Fruit fly (Drosophila melanogaster) Kc167 (cell line): ENCODE data around the gene Hel89B.

ENCODE experiments used
- Myc ChIP-seq: fragments of >200 bp; optimal IDR thresholded peaks from 2 replicates; lab custom pipeline; 2017; ENCODE audit warnings: missing external identifiers
- Sin3A ChIP-seq: fragments of >200 bp; optimal IDR thresholded peaks from 2 replicates; lab custom pipeline; 2018; ENCODE audit warnings: missing external identifiers
- h ChIP-seq: fragments of >200 bp; optimal IDR thresholded peaks from 3 replicates; lab custom pipeline; 2018; ENCODE audit warnings: missing external identifiers
- insv ChIP-seq: fragments of >200 bp; optimal IDR thresholded peaks from 3 replicates; lab custom pipeline; 2018; ENCODE audit warnings: missing external identifiers
- psq ChIP-seq: fragments of >200 bp; optimal IDR thresholded peaks from 2 replicates; lab custom pipeline; 2017; ENCODE audit warnings: missing external identifiers
- ttk ChIP-seq: sonication (Bioruptor generic); optimal IDR thresholded peaks from 2 replicates; lab custom pipeline; 2017; ENCODE audit warnings: missing external identifiers

Hel89B gene

DNA sequence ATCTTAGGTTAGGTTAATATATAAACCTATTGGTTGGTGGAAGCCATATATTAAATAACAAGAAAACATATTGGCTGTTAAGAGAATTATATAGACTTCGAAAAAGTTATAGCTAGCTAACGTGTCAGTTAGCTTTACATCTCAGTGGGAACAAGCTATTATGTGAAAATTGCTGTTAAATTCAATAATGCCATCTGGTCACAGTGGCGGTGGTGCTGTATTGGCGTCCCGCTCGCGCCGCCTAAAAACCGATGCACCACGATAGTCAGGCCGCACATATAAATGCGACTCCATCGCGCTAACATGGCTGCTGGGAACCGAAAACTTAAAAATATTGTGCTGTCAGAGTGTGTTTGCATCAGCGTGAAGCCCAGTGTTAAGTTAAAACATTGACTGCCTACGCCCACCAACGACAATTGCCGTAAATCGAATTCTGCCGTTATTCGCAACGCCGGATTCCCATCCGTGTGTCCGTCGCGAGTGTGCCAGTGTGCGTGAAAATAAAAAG, at the start of gene Hel89B:
TSS of gene Hel89B (plus strand) at position 320 of the 508 bp plus-strand sequence.
- no peak for TF ChIP-seq insv (lab: Kevin White, UChicago)
- TF ChIP-seq psq (lab: Kevin White, UChicago) = no peak
- TF ChIP-seq ttk (lab: Kevin White, UChicago) = no peak
- no peak for TF ChIP-seq Sin3A
- TF ChIP-seq Myc (lab: Kevin White, UChicago) = no peak
- TF ChIP-seq h = no peak

dm6 chr3R:15925329-15925728, 47.8 kb upstream of the Hel89B start, which contains the start of gene CG34276:
Gene CG34276 (plus strand): TSS chr3R:15925629.
- TF ChIP-seq h (no peak), psq (lab: Kevin White, UChicago) (no peak), Sin3A (no peak)

DNA sequence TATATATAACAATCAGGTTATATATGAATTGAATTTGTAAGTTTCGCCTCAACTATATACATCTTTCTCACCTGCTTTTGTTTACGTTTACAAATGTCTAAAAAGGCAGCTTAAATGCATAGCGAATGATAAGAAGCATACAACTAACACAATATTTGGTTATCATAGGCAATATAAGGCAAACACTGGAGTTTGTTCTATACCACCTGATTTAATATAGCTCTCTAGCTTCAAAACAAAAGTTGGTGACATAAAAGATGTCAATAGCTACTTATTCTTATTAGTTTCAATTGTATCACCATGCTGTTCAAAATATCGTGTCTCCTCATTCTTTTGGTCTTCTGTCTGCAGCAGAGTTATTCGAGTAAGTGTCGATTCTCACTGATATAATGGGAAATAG, 47.2 kb upstream of the Hel89B start:
- TF ChIP-seq ttk (lab: Kevin White, UChicago) = no peak
- TF ChIP-seq insv (lab: Kevin White, UChicago) = no peak
- TF ChIP-seq Sin3A = no peak
- TF ChIP-seq psq (lab: Kevin White, UChicago) = no peak
- no peak for TF ChIP-seq Myc (lab: Kevin White, UChicago)
- TF ChIP-seq h = no peak

dm6 chr3R:15927172-15927571, 45.9 kb upstream of the Hel89B start:
- TF ChIP-seq insv (lab: Kevin White, UChicago) = no peak
- TF ChIP-seq Sin3A = no peak
- no peak for TF ChIP-seq Myc (lab: Kevin White, UChicago)
- no peak for TF ChIP-seq psq (lab: Kevin White, UChicago)
- TF ChIP-seq ttk (lab: Kevin White, UChicago) = no peak
- TF ChIP-seq h = no peak

DNA sequence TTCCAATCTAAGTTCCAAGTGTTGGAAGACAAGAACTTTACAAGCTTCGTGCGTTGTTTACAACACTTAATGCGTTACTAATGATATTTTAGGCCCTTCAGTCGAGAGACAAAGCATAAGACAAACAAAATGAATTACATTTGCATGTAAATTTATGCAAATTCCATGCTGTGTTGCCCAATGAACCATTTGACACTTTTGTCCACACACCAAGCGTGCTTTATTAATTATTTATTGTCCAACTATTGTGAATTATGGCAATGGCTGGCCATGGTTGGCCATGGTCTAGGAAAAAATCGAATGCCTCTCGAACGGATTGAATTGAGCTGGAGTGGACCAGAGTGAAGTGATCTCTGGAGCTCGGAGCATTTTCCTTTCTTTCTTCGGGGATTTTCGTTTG, 45.0 kb upstream of the Hel89B start:
- no peak for TF ChIP-seq h
- no peak for TF ChIP-seq ttk (lab: Kevin White, UChicago)
- no peak for TF ChIP-seq insv (lab: Kevin White, UChicago)
- TF ChIP-seq Sin3A = no peak
- no peak for TF ChIP-seq Myc (lab: Kevin White, UChicago)
- no peak for TF ChIP-seq psq (lab: Kevin White, UChicago)

dm6 chr3R:15930050-15930449, 43.0 kb upstream of the Hel89B start:
- TF ChIP-seq psq (lab: Kevin White, UChicago) (no peak), h (no peak), Sin3A (no peak), insv (lab: Kevin White, UChicago) (no peak), ttk (lab: Kevin White, UChicago) (no peak), Myc (lab: Kevin White, UChicago) (no peak)

DNA sequence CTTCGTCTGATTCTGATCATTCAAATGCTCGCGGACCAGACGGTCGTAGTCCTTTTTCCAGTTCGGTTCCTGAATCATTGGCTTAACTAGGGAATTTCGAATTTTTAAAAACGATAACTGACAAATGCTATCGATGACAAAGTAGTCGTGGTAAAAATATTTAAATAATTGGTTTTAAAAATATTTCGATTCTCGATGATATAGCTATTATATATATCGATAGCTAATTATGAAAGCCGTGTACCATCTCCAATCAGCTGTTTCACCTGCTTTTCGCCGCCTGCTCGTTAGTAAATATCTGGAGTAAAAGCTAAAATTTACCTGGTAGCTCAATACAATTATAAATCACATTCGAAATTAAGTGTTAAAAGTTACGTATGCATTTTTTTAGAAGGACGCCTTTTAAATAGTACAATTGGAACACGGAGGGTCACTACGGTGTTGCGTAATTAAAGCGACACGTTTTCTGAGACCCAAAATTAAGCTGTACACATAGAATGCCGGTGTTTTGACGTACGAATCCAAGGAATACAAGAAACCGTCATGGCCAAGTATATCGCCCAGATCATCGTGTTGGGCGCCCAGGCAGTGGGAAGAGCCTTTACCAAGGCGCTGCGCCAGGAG, 39.4 kb upstream of the Hel89B start, which contains the start of the genes CG5478 and blp:
TSS of gene CG5478 (minus strand) at position 126 of the 624 bp plus-strand sequence.
TSS of gene blp (plus strand) at position 239 of the 624 bp plus-strand sequence.
- TF ChIP-seq h (no peak), insv (lab: Kevin White, UChicago) (no peak), psq (lab: Kevin White, UChicago) (no peak), Sin3A (no peak), Myc (lab: Kevin White, UChicago) (no peak), ttk (lab: Kevin White, UChicago) (no peak)

DNA sequence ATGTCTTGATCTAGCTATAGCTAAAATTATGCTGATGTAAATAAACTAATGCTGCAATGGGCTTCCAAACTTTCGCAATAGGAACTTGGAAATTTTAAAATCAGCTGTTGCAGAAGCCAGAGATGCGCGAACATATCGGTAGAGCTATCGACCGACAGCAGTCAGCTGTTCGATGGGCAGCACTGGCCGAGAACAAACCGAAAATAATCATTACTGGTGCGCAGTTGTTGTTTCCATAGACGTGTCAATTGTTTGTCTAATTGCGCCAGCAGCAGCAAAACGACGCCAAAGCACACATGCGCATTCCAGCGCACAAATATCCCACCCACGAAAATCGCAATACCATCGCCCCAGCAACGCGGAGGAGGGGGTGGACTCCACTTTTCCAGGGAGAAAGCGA, 38.1 kb upstream of the Hel89B start, which contains the start of gene Sap47:
TSS of gene Sap47 (plus strand) at position 149 of the 400 bp plus-strand sequence.
- TF ChIP-seq psq (lab: Kevin White, UChicago) (no peak), ttk (lab: Kevin White, UChicago) (no peak), h (no peak), insv (lab: Kevin White, UChicago) (no peak), Sin3A (no peak), Myc (lab: Kevin White, UChicago) (no peak)

DNA sequence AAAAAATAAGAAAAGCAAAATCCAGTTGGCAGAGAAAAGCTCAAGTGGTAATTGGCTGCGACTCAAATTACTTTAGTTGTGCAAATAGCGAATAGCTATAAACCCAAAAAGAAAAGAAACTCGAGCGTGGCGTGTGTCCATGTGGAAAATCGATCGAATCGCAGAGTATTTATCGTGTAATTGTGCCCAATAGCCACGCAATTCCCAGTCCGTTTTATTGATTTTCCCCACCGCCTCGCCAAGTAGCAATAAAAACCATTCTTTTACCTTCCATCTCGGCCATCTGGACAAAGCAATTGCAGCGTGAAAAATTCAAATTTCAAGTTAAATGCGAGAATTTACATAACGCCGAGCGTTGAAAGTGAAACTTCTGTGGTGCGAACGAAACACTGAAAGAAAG, 37.6 kb upstream of the Hel89B start:
- no peak for TF ChIP-seq psq (lab: Kevin White, UChicago)
- no peak for TF ChIP-seq h
- no peak for TF ChIP-seq insv (lab: Kevin White, UChicago)
- no peak for TF ChIP-seq Sin3A
- TF ChIP-seq Myc (lab: Kevin White, UChicago) = no peak
- no peak for TF ChIP-seq ttk (lab: Kevin White, UChicago)

- no peak for TF ChIP-seq ttk (lab: Kevin White, UChicago)
- TF ChIP-seq Myc (lab: Kevin White, UChicago) = no peak
- TF ChIP-seq psq (lab: Kevin White, UChicago) = no peak
- TF ChIP-seq Sin3A = no peak
- TF ChIP-seq insv (lab: Kevin White, UChicago) = no peak
- no peak for TF ChIP-seq h
Measured at dm6 chr3R:15937708-15938107, 35.4 kb upstream of the Hel89B start.

dm6 chr3R:15947605-15948004, 25.5 kb upstream of the Hel89B start:
- TF ChIP-seq insv (lab: Kevin White, UChicago) (no peak), Myc (lab: Kevin White, UChicago) (no peak), ttk (lab: Kevin White, UChicago) (no peak), Sin3A (no peak), h (no peak), psq (lab: Kevin White, UChicago) (no peak)

dm6 chr3R:15950843-15951242, 22.3 kb upstream of the Hel89B start, which contains the start of the genes CG31088 and CG46383:
Gene CG31088 (minus strand): TSS chr3R:15950943.
Gene CG46383 (minus strand): TSS chr3R:15950943.
- TF ChIP-seq Myc (lab: Kevin White, UChicago) (no peak), ttk (lab: Kevin White, UChicago) (no peak)
